Fruit fly (Drosophila melanogaster): ENCODE measurements around the gene Sas-6.

dm6 chr3R:29982027-29982426, 13.1 kb upstream of the Sas-6 start:
- TF ChIP-seq CG8478 (optimal IDR thresholded peaks at IDR 0.05) (no peak), CTCF (optimal IDR thresholded peaks at IDR 0.05) (no peak)
